Fruit fly (Drosophila melanogaster) whole organism, wandering third instar larva: ENCODE data around the gene dmrt11E.

Experiments
- HLH106 ChIP-seq: fragments of 200-800 bp; optimal IDR thresholded peaks from 3 replicates; lab custom pipeline; 2019; ENCODE audit warnings: missing biosample characterization, mild to moderate bottlenecking, missing genetic modification characterization, moderate library complexity
- OdsH ChIP-seq: fragments of 200-800 bp; sonication (Bioruptor generic); optimal IDR thresholded peaks from 2 replicates; lab custom pipeline; 2016; ENCODE audit warnings: missing biosample characterization, mild to moderate bottlenecking, missing genetic modification characterization
- dmrt93B ChIP-seq: fragments of 200-800 bp; sonication (Bioruptor generic); optimal IDR thresholded peaks from 2 replicates; lab custom pipeline; 2018; ENCODE audit warnings: missing biosample characterization, mild to moderate bottlenecking, missing genetic modification characterization
- lola ChIP-seq: fragments of >200 bp; optimal IDR thresholded peaks from 2 replicates; lab custom pipeline; 2017; ENCODE audit warnings: missing biosample characterization, missing genetic modification characterization

DNA sequence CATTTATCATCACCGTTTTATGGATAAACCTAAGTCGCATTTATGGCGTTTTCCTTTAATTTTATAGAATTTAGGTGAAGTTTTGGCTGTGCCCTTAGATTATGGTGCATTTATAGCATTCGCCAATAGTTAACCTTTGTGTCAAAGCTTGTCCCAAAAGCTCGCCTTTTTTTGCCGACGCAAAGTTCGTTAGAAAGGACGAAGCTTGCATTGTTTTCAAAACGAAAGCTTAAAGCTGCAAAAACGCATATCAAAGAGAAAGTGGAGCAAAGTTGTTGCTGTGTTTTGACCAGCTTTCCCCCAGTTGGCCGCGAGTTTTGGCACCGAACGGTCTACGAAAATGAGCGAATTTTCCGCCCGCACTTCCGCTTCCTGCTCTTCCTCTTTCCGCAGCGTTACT, 9.0 kb upstream of the dmrt11E start, which contains the start of gene Syt12:
- no peak for TF ChIP-seq OdsH (GFP tag; lab: Kevin White, UChicago)
- TF ChIP-seq dmrt93B: no peak
- TF ChIP-seq HLH106 (tag; lab: Kevin White, UChicago): no peak
- TF ChIP-seq lola (GFP tag; lab: Kevin White, UChicago): no peak
